Fruit fly (Drosophila melanogaster) whole organism, embryonic: ENCODE results near the gene Oseg1.

Experiments
- Atf6 ChIP-seq: fragments of 200-800 bp; sonication (Bioruptor generic); IDR thresholded peaks from 2 replicates; pipeline ENCODE4 v1.3.6; 2022; ENCODE audit warnings: missing biosample characterization, missing genetic modification characterization
- Awh ChIP-seq: fragments of 200-800 bp; sonication (Bioruptor generic); IDR thresholded peaks from 2 replicates; pipeline ENCODE4, ENCODE4 v1.3.6; 2022; ENCODE audit warnings: missing biosample characterization, missing genetic modification characterization
- B-H2 ChIP-seq: fragments of 200-800 bp; sonication (Bioruptor generic); optimal IDR thresholded peaks from 2 replicates; lab custom pipeline; 2018; ENCODE audit warnings: missing biosample characterization, mild to moderate bottlenecking, missing genetic modification characterization
- CG10267 ChIP-seq: fragments of 200-800 bp; sonication (Bioruptor generic); optimal IDR thresholded peaks from 2 replicates; lab custom pipeline; 2018; ENCODE audit warnings: missing biosample characterization, mild to moderate bottlenecking, missing genetic modification characterization, moderate library complexity
- CG10565 ChIP-seq: fragments of 200-800 bp; sonication (Bioruptor generic); optimal IDR thresholded peaks from 3 replicates; lab custom pipeline; 2016; ENCODE audit warnings: missing biosample characterization, mild to moderate bottlenecking, missing genetic modification characterization
- CG12071 ChIP-seq: fragments of 200-800 bp; sonication (Bioruptor generic); optimal IDR thresholded peaks from 3 replicates; lab custom pipeline; 2018; ENCODE audit warnings: missing biosample characterization, mild to moderate bottlenecking, missing genetic modification characterization
- CG12659 ChIP-seq: fragments of 200-800 bp; sonication (Bioruptor generic); optimal IDR thresholded peaks from 3 replicates; lab custom pipeline; 2017; ENCODE audit warnings: mild to moderate bottlenecking, missing biosample characterization, missing genetic modification reagents, missing genetic modification characterization
- CG12942 ChIP-seq: fragments of 200-800 bp; sonication (Bioruptor generic); optimal IDR thresholded peaks from 3 replicates; lab custom pipeline; 2016; ENCODE audit warnings: missing biosample characterization, missing genetic modification characterization
- CG15479 ChIP-seq: fragments of 200-800 bp; sonication (Bioruptor generic); optimal IDR thresholded peaks from 3 replicates; lab custom pipeline; 2019; ENCODE audit warnings: missing biosample characterization, mild to moderate bottlenecking, missing genetic modification characterization, moderate library complexity
- CG18619 ChIP-seq: fragments of 200-800 bp; sonication (Bioruptor generic); optimal IDR thresholded peaks from 3 replicates; lab custom pipeline; 2017; ENCODE audit warnings: missing biosample characterization, mild to moderate bottlenecking, missing genetic modification characterization
- CG2116 ChIP-seq: fragments of 200-800 bp; sonication (Bioruptor generic); optimal IDR thresholded peaks from 3 replicates; lab custom pipeline; 2018; ENCODE audit warnings: missing biosample characterization, mild to moderate bottlenecking, missing genetic modification characterization
- CG2129 ChIP-seq: fragments of 200-800 bp; sonication (Bioruptor generic); IDR thresholded peaks from 2 replicates; pipeline ENCODE4 v1.3.6; 2022; ENCODE audit warnings: missing biosample characterization, missing genetic modification characterization; ENCODE audit not compliant: partially characterized antibody
- CG2199 ChIP-seq: fragments of 200-800 bp; sonication (Bioruptor generic); IDR thresholded peaks from 3 replicates; pipeline ENCODE4 v1.3.6; 2022; ENCODE audit warnings: missing biosample characterization, missing genetic modification characterization
- CG3163 ChIP-seq: fragments of 200-800 bp; sonication (Bioruptor generic); optimal IDR thresholded peaks from 3 replicates; lab custom pipeline; 2016; ENCODE audit warnings: missing biosample characterization, missing genetic modification characterization
- CG4282 ChIP-seq: fragments of 200-800 bp; sonication (Bioruptor generic); optimal IDR thresholded peaks from 2 replicates; lab custom pipeline; 2016; ENCODE audit warnings: missing biosample characterization, missing genetic modification characterization
- CG4730 ChIP-seq: fragments of 200-800 bp; sonication (Bioruptor generic); IDR thresholded peaks from 2 replicates; pipeline ENCODE4 v1.3.6; 2022; ENCODE audit warnings: missing biosample characterization, missing genetic modification characterization
- CG6689 ChIP-seq: fragments of 200-800 bp; sonication (Bioruptor generic); IDR thresholded peaks from 2 replicates; pipeline ENCODE4 v1.3.6; 2022; ENCODE audit warnings: missing biosample characterization, missing genetic modification characterization
- CG8089 ChIP-seq: fragments of 200-800 bp; sonication (Bioruptor generic); optimal IDR thresholded peaks from 3 replicates; lab custom pipeline; 2016; ENCODE audit warnings: missing biosample characterization, missing genetic modification characterization
- CG8359 ChIP-seq: fragments of 200-800 bp; sonication (Bioruptor generic); optimal IDR thresholded peaks from 2 replicates; lab custom pipeline; 2017; ENCODE audit warnings: missing biosample characterization, mild to moderate bottlenecking, missing genetic modification characterization, borderline replicate concordance
- CG9817 ChIP-seq: fragments of 200-800 bp; sonication (Bioruptor generic); optimal IDR thresholded peaks from 2 replicates; lab custom pipeline; 2018; ENCODE audit warnings: missing biosample characterization, mild to moderate bottlenecking, missing genetic modification characterization, moderate library complexity
- Doc3 ChIP-seq: fragments of 200-800 bp; sonication (Bioruptor generic); IDR thresholded peaks from 3 replicates; pipeline ENCODE4 v1.3.6; 2022; ENCODE audit warnings: missing biosample characterization, missing genetic modification characterization; ENCODE audit not compliant: partially characterized antibody
- E2f1 ChIP-seq: fragments of 200-800 bp; sonication (Bioruptor generic); IDR thresholded peaks from 2 replicates; pipeline ENCODE4 v1.3.6; 2022; ENCODE audit warnings: missing biosample characterization, missing genetic modification characterization
- Gsc ChIP-seq: fragments of 200-800 bp; sonication (Bioruptor generic); IDR thresholded peaks from 2 replicates; pipeline ENCODE4 v1.3.6; 2022; ENCODE audit warnings: missing biosample characterization, missing genetic modification characterization
- HLH3B ChIP-seq: fragments of 200-800 bp; sonication (Bioruptor generic); IDR thresholded peaks from 2 replicates; pipeline ENCODE4 v1.3.6; 2022; ENCODE audit warnings: missing biosample characterization, missing genetic modification characterization
- Max ChIP-seq: fragments of 200-800 bp; sonication (Bioruptor generic); optimal IDR thresholded peaks from 2 replicates; lab custom pipeline; 2016; ENCODE audit warnings: missing biosample characterization, mild to moderate bottlenecking, missing genetic modification characterization
- Mes4 ChIP-seq: fragments of 200-800 bp; sonication (Bioruptor generic); optimal IDR thresholded peaks from 2 replicates; lab custom pipeline; 2016; ENCODE audit warnings: missing biosample characterization, missing genetic modification characterization
- Mrtf ChIP-seq: fragments of 200-800 bp; sonication (Bioruptor generic); IDR thresholded peaks from 3 replicates; pipeline ENCODE4 v1.3.6; 2022; ENCODE audit warnings: missing biosample characterization, missing genetic modification characterization
- Optix ChIP-seq: fragments of 200-800 bp; sonication (Bioruptor generic); IDR thresholded peaks from 3 replicates; pipeline ENCODE4 v1.3.6; 2022; ENCODE audit warnings: missing biosample characterization, missing genetic modification characterization
- Scr ChIP-seq: fragments of 200-800 bp; sonication (Bioruptor generic); IDR thresholded peaks from 2 replicates; pipeline ENCODE4 v1.3.6; 2022; ENCODE audit warnings: missing biosample characterization, missing genetic modification characterization; ENCODE audit not compliant: partially characterized antibody
- Sry-δ ChIP-seq: fragments of 200-800 bp; sonication (Bioruptor generic); optimal IDR thresholded peaks from 2 replicates; lab custom pipeline; 2016; ENCODE audit warnings: missing biosample characterization, missing genetic modification characterization
- Vsx1 ChIP-seq: fragments of 200-800 bp; sonication (Bioruptor generic); optimal IDR thresholded peaks from 2 replicates; lab custom pipeline; 2017; ENCODE audit warnings: missing biosample characterization, mild to moderate bottlenecking, missing genetic modification characterization, missing genetic modification reagents
- Xrp1 ChIP-seq: fragments of 200-800 bp; sonication (Bioruptor generic); IDR thresholded peaks from 2 replicates; pipeline ENCODE4 v1.3.6; 2022; ENCODE audit warnings: missing biosample characterization, missing genetic modification characterization
- ara ChIP-seq: fragments of 200-800 bp; sonication (Bioruptor generic); IDR thresholded peaks from 2 replicates; pipeline ENCODE4 v1.3.6; 2022; ENCODE audit warnings: missing biosample characterization, missing genetic modification characterization
- ato ChIP-seq: fragments of 200-800 bp; sonication (Bioruptor generic); IDR thresholded peaks from 2 replicates; pipeline ENCODE4 v1.3.6; 2022; ENCODE audit warnings: missing biosample characterization, missing genetic modification characterization; ENCODE audit not compliant: partially characterized antibody
- az2 ChIP-seq: fragments of 200-800 bp; sonication (Bioruptor generic); optimal IDR thresholded peaks from 3 replicates; lab custom pipeline; 2016; ENCODE audit warnings: missing biosample characterization, missing genetic modification characterization
- dimm ChIP-seq: fragments of 200-800 bp; sonication (Bioruptor generic); IDR thresholded peaks from 2 replicates; pipeline ENCODE4 v1.3.6; 2022; ENCODE audit warnings: missing biosample characterization, missing genetic modification characterization
- gsb ChIP-seq: fragments of 200-800 bp; sonication (Bioruptor generic); IDR thresholded peaks from 2 replicates; pipeline ENCODE4 v1.3.6; 2022; ENCODE audit warnings: missing biosample characterization, missing genetic modification characterization
- hbn ChIP-seq: fragments of 200-800 bp; sonication (Bioruptor generic); IDR thresholded peaks from 2 replicates; pipeline ENCODE4 v1.3.6; 2022; ENCODE audit warnings: missing biosample characterization, missing genetic modification characterization; ENCODE audit not compliant: partially characterized antibody
- ind ChIP-seq: fragments of 200-800 bp; sonication (Bioruptor generic); optimal IDR thresholded peaks from 3 replicates; lab custom pipeline; 2016; ENCODE audit warnings: missing biosample characterization, missing genetic modification characterization
- kay ChIP-seq: fragments of 200-800 bp; sonication (Bioruptor generic); optimal IDR thresholded peaks from 2 replicates; lab custom pipeline; 2016; ENCODE audit warnings: missing biosample characterization, missing genetic modification characterization
- ken ChIP-seq: fragments of 200-800 bp; sonication (Bioruptor generic); IDR thresholded peaks from 3 replicates; pipeline ENCODE4 v1.3.6; 2022; ENCODE audit warnings: missing biosample characterization, missing genetic modification characterization
- klu ChIP-seq: fragments of 200-800 bp; sonication (Bioruptor generic); IDR thresholded peaks from 2 replicates; pipeline ENCODE4 v1.3.6; 2022; ENCODE audit warnings: missing biosample characterization, missing genetic modification characterization
- lilli ChIP-seq: fragments of 200-800 bp; sonication (Bioruptor generic); optimal IDR thresholded peaks from 3 replicates; lab custom pipeline; 2016; ENCODE audit warnings: missing biosample characterization, missing genetic modification characterization
- nau ChIP-seq: fragments of 200-800 bp; sonication (Bioruptor generic); optimal IDR thresholded peaks from 3 replicates; lab custom pipeline; 2017; ENCODE audit warnings: missing biosample characterization, mild to moderate bottlenecking, missing genetic modification characterization, missing genetic modification reagents
- otp ChIP-seq: fragments of 200-800 bp; sonication (Bioruptor generic); IDR thresholded peaks from 3 replicates; pipeline ENCODE4, ENCODE4 v1.3.6; 2022; ENCODE audit warnings: missing biosample characterization, missing genetic modification characterization
- repo ChIP-seq: fragments of 200-800 bp; sonication (Bioruptor generic); optimal IDR thresholded peaks from 2 replicates; lab custom pipeline; 2016; ENCODE audit warnings: missing biosample characterization, missing genetic modification characterization
- sens ChIP-seq: fragments of 200-800 bp; sonication (Bioruptor generic); peaks from one replicate; lab custom pipeline; 2016; ENCODE audit warnings: missing biosample characterization, missing genetic modification characterization
- stc ChIP-seq: fragments of 200-800 bp; sonication (Bioruptor generic); IDR thresholded peaks from 2 replicates; pipeline ENCODE4 v1.3.6; 2022; ENCODE audit warnings: missing biosample characterization, missing genetic modification characterization
- tll ChIP-seq, 2 experiments: fragments of 200-800 bp in 1 of 2; fragments of >200 bp in 1 of 2; sonication (Bioruptor generic) in 1 of 2; optimal IDR thresholded peaks; 2 replicates each; lab custom pipeline; 2017 to 2019; ENCODE audit warnings: missing biosample characterization in 2 of 2, missing genetic modification characterization in 2 of 2, mild to moderate bottlenecking in 1 of 2, moderate library complexity in 1 of 2

Oseg1 gene

dm6 chr3L:8457866-8458766 is 45.5 kb upstream of the Oseg1 start (continued):
- peak; percentile 98 for TF ChIP-seq CG6689 (GFP tag; lab: Robert Waterston, UW)
- peak; percentile 97 for TF ChIP-seq Vsx1 (GFP tag; lab: Kevin White, UChicago)
- peak; percentile 90 for TF ChIP-seq CG10565 (GFP tag; lab: Kevin White, UChicago)
- TF ChIP-seq CG2116 (GFP tag; lab: Kevin White, UChicago) = peak; percentile 88
- peak; percentile 96 for TF ChIP-seq CG4730 (GFP tag; lab: Robert Waterston, UW)
- peak; percentile 96 for TF ChIP-seq CG12071
- peak; percentile 97 for TF ChIP-seq repo (GFP tag; lab: Kevin White, UChicago)
- TF ChIP-seq Awh = peak; percentile 98
- TF ChIP-seq Scr (GFP tag; lab: Robert Waterston, UW) = no peak
- TF ChIP-seq hbn = no peak
- TF ChIP-seq Xrp1 = peak; percentile 99
- TF ChIP-seq CG4282 (GFP tag; lab: Kevin White, UChicago) = peak; percentile 85
- TF ChIP-seq CG9817 (tag; lab: Kevin White, UChicago) = peak; percentile 98
- TF ChIP-seq klu (GFP tag; lab: Robert Waterston, UW) = peak; percentile 95
- TF ChIP-seq ara (GFP tag; lab: Robert Waterston, UW) = peak; percentile 98
- peak; percentile 99 for TF ChIP-seq az2 (GFP tag; lab: Kevin White, UChicago)
- TF ChIP-seq otp (GFP tag; lab: Robert Waterston, UW) = peak; percentile 98
- peak; percentile 98 for TF ChIP-seq lilli (GFP tag; lab: Kevin White, UChicago)
- TF ChIP-seq ken = peak; percentile 98
- TF ChIP-seq kay (GFP tag; lab: Kevin White, UChicago) = peak; percentile 94
- TF ChIP-seq Mrtf = peak; percentile 96
- TF ChIP-seq CG18619 = peak; percentile 98
- TF ChIP-seq nau (GFP tag; lab: Kevin White, UChicago) = peak; percentile 98
- peak; percentile 71 for TF ChIP-seq Sry-δ
- TF ChIP-seq Max (GFP tag; lab: Kevin White, UChicago) = peak; percentile 98
- TF ChIP-seq dimm (GFP tag; lab: Robert Waterston, UW) = peak; percentile 93
- TF ChIP-seq CG10267 (tag; lab: Kevin White, UChicago) = peak; percentile 94
- TF ChIP-seq CG2199 = peak; percentile 99
- 0 out of 3 replicates have a peak, but pooled peaks have one; percentile 8 for TF ChIP-seq Doc3 (GFP tag; lab: Robert Waterston, UW)
- TF ChIP-seq CG12942 (GFP tag; lab: Kevin White, UChicago) = peak; percentile 98
- peak; percentile 98 for TF ChIP-seq Mes4
- TF ChIP-seq sens (GFP tag; lab: Kevin White, UChicago) = peak; percentile 100
- TF ChIP-seq gsb (GFP tag; lab: Robert Waterston, UW) = peak; percentile 89
- TF ChIP-seq Atf6 (GFP tag; lab: Robert Waterston, UW) = peak; percentile 97
- TF ChIP-seq CG3163 = peak; percentile 74
- peak in 1 of 2 experiments; percentile 54 for TF ChIP-seq tll (GFP tag; optimal IDR thresholded peaks at IDR 0.05; lab: Kevin White, UChicago)
- peak; percentile 99 for TF ChIP-seq HLH3B (GFP tag; lab: Robert Waterston, UW)
- peak; percentile 99 for TF ChIP-seq stc (GFP tag; lab: Robert Waterston, UW)
- peak; percentile 98 for TF ChIP-seq CG12659 (GFP tag; lab: Kevin White, UChicago)
- peak; percentile 95 for TF ChIP-seq CG8359 (GFP tag; lab: Kevin White, UChicago)
- TF ChIP-seq CG2129 (GFP tag; lab: Robert Waterston, UW) = no peak
- peak; percentile 90 for TF ChIP-seq B-H2
- peak; percentile 17 for TF ChIP-seq CG15479 (GFP tag; lab: Kevin White, UChicago)
- TF ChIP-seq Optix (GFP tag; lab: Robert Waterston, UW) = peak; percentile 96
- peak; percentile 98 for TF ChIP-seq ind (GFP tag; lab: Kevin White, UChicago)
- no peak for TF ChIP-seq ato
- peak; percentile 96 for TF ChIP-seq CG8089 (GFP tag; lab: Kevin White, UChicago)
- TF ChIP-seq Gsc (GFP tag; lab: Robert Waterston, UW) = peak; percentile 94; the same call in 1 of the 2 replicates
- TF ChIP-seq E2f1 (GFP tag; lab: Robert Waterston, UW) = peak; percentile 98
